Fruit fly (Drosophila melanogaster) whole organism: ENCODE results near the gene CG31898.

Experiments used
- Dll ChIP-seq: fragments of >200 bp; optimal IDR thresholded peaks from 2 replicates; lab custom pipeline; 2017
- pan ChIP-seq: fragments of >200 bp; optimal IDR thresholded peaks from 2 replicates; lab custom pipeline; 2017
- psq ChIP-seq: fragments of >200 bp; optimal IDR thresholded peaks from 2 replicates; lab custom pipeline; 2017

DNA sequence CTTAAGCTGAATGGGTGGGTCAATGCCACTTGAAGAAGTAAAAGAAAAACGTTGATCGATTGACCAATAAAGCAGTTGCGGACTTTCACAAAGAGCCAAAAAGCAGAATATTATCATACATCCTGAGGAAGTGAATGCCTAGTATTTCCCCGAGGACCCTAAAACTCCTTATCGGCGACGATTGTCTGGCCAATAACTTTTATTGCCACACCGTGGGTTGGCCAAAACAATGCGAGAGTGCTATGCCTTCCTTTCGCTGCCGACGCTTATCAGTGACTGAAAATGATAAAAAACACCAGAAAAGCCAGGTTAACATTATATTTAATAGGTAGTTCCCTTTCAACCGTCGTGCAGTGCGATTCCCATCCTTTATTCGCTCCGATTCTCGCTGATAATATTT, 48.4 kb upstream of the CG31898 start, which contains the start of gene Mur29B:
- TF ChIP-seq pan (lab: Kevin White, UChicago) (no peak), psq (lab: Kevin White, UChicago) (no peak), Dll (no peak)
